Fruit fly (Drosophila melanogaster): ENCODE results near the gene CG5937.

dm6 chrX:6027846-6028245, 12.0 kb upstream of the CG5937 start:
- TF ChIP-seq CG8159 (tag; optimal IDR thresholded peaks at IDR 0.05) = peak; percentile 75
- peak; percentile 43 for TF ChIP-seq gl (tag; optimal IDR thresholded peaks at IDR 0.05)
- TF ChIP-seq Ets98B (GFP tag; IDR thresholded peaks at IDR 0.05) = peak; percentile 72
- 0 out of 2 replicates have a peak, but pooled peaks have one; percentile 16 for TF ChIP-seq rn (GFP tag; IDR thresholded peaks at IDR 0.05)
- TF ChIP-seq CG14655 (GFP tag; optimal IDR thresholded peaks at IDR 0.05) = peak; percentile 65
- TF ChIP-seq CG32121 (GFP tag; IDR thresholded peaks at IDR 0.05) = peak; percentile 51; the same call in 1 of the 2 replicates
- TF ChIP-seq Pif1B (GFP tag; optimal IDR thresholded peaks at IDR 0.05) = peak; percentile 53
- TF ChIP-seq EcR (GFP tag; optimal IDR thresholded peaks at IDR 0.05) = no peak
- peak; percentile 68 for TF ChIP-seq CG12605 (GFP tag; IDR thresholded peaks at IDR 0.05)
- peak; percentile 64 for TF ChIP-seq CG17806 (tag; optimal IDR thresholded peaks at IDR 0.05)
- peak; percentile 56 for TF ChIP-seq CG8301 (tag; optimal IDR thresholded peaks at IDR 0.05)
- TF ChIP-seq CG10348 (GFP tag; IDR thresholded peaks at IDR 0.05) = no peak
- TF ChIP-seq CG4496 (GFP tag; IDR thresholded peaks at IDR 0.05) = peak; percentile 87
